Worm (Caenorhabditis elegans): Measurements from ENCODE around the gene C35D6.4.

The C35D6.4 gene

DNA sequence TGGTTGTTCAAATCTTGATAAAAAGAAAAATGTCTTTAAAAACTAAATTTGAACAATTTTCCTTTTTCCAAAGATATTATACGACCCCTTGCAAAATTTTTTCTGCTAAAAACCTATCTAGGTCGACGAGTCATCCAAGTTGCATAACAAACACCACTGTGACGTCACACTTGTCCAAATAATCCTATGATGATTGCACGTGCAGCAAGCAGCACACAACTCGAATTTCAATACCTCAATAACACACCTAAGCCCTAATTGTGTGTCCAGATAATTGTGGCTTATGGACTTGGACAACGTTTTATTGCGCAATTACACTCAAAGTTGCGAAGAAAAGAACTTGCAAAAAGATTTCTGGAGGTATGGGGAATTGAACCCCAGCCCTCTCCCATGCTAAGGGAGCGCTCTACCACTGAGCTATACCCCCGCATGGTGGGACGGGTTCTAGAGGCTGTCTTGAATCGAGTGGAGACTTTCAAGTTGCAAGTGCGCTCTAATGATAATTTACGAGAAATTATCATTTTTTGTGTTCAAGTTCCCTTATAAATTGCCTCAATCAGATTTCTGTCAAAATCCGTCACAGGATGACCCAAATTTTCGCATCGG is 38.2 kb downstream of the C35D6.4 start (continued):
- TF ChIP-seq lin-15B (tag; optimal IDR thresholded peaks at IDR 0.05), result peak; percentile 59

DNA sequence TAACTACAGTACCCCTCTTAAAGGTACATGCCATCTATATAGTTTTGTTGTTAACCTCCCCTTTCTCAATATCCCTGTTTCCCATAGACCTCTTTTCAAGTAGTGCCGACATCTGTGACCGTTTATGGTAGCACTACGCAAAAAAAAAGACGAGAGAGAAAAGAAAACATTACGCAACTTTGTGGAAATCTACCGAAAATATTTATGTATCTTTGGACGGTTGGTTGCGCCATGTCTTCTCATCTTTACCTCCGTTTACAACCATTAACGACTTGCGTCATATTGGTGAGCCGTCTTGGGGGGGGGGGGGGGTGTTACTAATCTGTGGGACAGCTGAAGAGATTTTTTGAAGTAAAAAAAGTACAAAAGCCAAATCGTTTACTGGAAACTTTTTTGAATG is 40.7 kb downstream of the C35D6.4 start:
- TF ChIP-seq nhr-43 (tag; optimal IDR thresholded peaks at IDR 0.05; ENCODE audit: poor library complexity, severe bottlenecking) (no peak), ama-1 (optimal IDR thresholded peaks at IDR 0.05) (no peak), mml-1 (tag; optimal IDR thresholded peaks at IDR 0.05) (no peak), nhr-11 (tag; optimal IDR thresholded peaks at IDR 0.05) (no peak), lin-15B (tag; optimal IDR thresholded peaks at IDR 0.05) (no peak), lsy-12 (tag; optimal IDR thresholded peaks at IDR 0.05) (no peak), sea-2 (GFP tag; optimal IDR thresholded peaks at IDR 0.05) (no peak), jun-1 (tag; optimal IDR thresholded peaks at IDR 0.05) (no peak), ceh-28 (tag; optimal IDR thresholded peaks at IDR 0.05) (no peak), fkh-10 (GFP tag; optimal IDR thresholded peaks at IDR 0.05) (no peak), nhr-237 (tag; optimal IDR thresholded peaks at IDR 0.05) (no peak), tbx-2 (tag; optimal IDR thresholded peaks at IDR 0.05) (no peak), ceh-9 (tag; optimal IDR thresholded peaks at IDR 0.05) (no peak), nfya-1 (tag; optimal IDR thresholded peaks at IDR 0.05; ENCODE audit: insufficient read depth) (no peak), nhr-25 (tag; optimal IDR thresholded peaks at IDR 0.05) (no peak), snpc-4 (tag; optimal IDR thresholded peaks at IDR 0.05) (no peak), ceh-16 (tag; optimal IDR thresholded peaks at IDR 0.05) (no peak), daf-12 (tag; optimal IDR thresholded peaks at IDR 0.05) (no peak), unc-62 (GFP tag; optimal IDR thresholded peaks at IDR 0.05) (no peak), zag-1 (tag; optimal IDR thresholded peaks at IDR 0.05) (no peak)

DNA sequence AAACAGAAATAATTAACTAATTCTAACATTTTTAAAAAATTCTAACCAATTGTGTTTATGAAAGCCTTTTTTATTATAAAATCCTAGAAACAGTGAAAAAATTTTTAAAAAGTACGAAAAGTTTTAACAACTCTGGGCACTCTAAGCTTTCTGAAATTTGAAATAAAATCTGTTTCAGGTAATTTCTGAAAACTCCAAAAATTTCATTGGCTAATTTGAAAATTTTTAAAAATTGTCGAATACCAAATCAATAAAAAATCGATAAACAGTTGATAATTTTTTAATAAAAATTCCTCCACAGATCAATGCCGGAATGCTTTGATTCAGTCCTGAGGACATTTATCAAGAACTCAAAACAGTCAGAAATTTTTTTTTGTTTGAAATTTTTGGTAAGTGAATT is 42.9 kb downstream of the C35D6.4 start, which contains the start of gene Y65A5A.24:
Gene Y65A5A.24, plus strand, starts transcription at position 301 of the 400 bp plus-strand sequence.
- TF ChIP-seq nhr-23 (tag; optimal IDR thresholded peaks at IDR 0.05), result no peak
- no peak for TF ChIP-seq mml-1 (tag; optimal IDR thresholded peaks at IDR 0.05)
- no peak for TF ChIP-seq lin-15B (tag; optimal IDR thresholded peaks at IDR 0.05)
- TF ChIP-seq hmg-11 (tag; optimal IDR thresholded peaks at IDR 0.05), result no peak

DNA sequence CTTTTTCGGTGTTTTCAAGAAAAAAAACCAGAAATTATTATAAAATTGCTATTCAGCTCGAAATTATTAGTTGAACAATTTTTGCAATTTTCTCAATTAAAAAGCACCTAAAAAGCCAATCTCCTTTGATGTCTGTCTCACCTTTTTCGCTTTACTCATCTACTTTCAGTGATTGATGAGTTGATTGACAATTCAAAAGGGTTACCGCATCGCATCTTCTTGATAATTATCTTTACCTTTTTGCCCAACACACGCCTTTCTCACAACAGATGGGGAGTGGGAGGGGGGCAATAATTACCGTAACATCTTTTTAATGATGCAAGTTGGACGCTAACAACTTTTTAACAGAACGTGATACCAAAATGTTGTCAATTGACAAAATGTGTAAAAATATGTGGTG is 45.9 kb downstream of the C35D6.4 start:
- no peak for TF ChIP-seq ceh-28 (tag; optimal IDR thresholded peaks at IDR 0.05)
- TF ChIP-seq nhr-67 (tag; optimal IDR thresholded peaks at IDR 0.05), result no peak
- no peak for TF ChIP-seq ama-1 (optimal IDR thresholded peaks at IDR 0.05)
- TF ChIP-seq lsy-12 (tag; optimal IDR thresholded peaks at IDR 0.05), result no peak
- no peak for TF ChIP-seq egl-5 (tag; optimal IDR thresholded peaks at IDR 0.05)
- no peak for TF ChIP-seq ceh-16 (tag; optimal IDR thresholded peaks at IDR 0.05)
- peak; percentile 68 for TF ChIP-seq elt-1 (tag; optimal IDR thresholded peaks at IDR 0.05)
- TF ChIP-seq sea-2 (GFP tag; optimal IDR thresholded peaks at IDR 0.05), result no peak
- TF ChIP-seq unc-62 (GFP tag; optimal IDR thresholded peaks at IDR 0.05), result peak; percentile 1
- TF ChIP-seq fos-1 (tag; optimal IDR thresholded peaks at IDR 0.05), result no peak
- no peak for TF ChIP-seq pha-4 (tag; optimal IDR thresholded peaks at IDR 0.05)
- no peak for TF ChIP-seq nhr-76 (tag; optimal IDR thresholded peaks at IDR 0.05)
- no peak for TF ChIP-seq nfya-1 (tag; optimal IDR thresholded peaks at IDR 0.05; ENCODE audit: insufficient read depth)
- TF ChIP-seq nhr-25 (tag; optimal IDR thresholded peaks at IDR 0.05), result peak; percentile 44
- TF ChIP-seq lin-39 (tag; optimal IDR thresholded peaks at IDR 0.05), result no peak
- no peak for TF ChIP-seq nhr-43 (tag; optimal IDR thresholded peaks at IDR 0.05; ENCODE audit: poor library complexity, severe bottlenecking)
- no peak for TF ChIP-seq ztf-4 (tag; optimal IDR thresholded peaks at IDR 0.05)
- TF ChIP-seq egl-27 (tag; optimal IDR thresholded peaks at IDR 0.05), result no peak
- no peak for TF ChIP-seq nhr-28 (tag; optimal IDR thresholded peaks at IDR 0.05)
- no peak for TF ChIP-seq nhr-11 (tag; optimal IDR thresholded peaks at IDR 0.05)
- no peak for TF ChIP-seq hmg-11 (tag; optimal IDR thresholded peaks at IDR 0.05)
- no peak for TF ChIP-seq ztf-11 (tag; optimal IDR thresholded peaks at IDR 0.05)
- no peak for TF ChIP-seq R02D3.7 (tag; optimal IDR thresholded peaks at IDR 0.05)
- TF ChIP-seq ceh-9 (tag; optimal IDR thresholded peaks at IDR 0.05), result no peak
- TF ChIP-seq elt-3 (tag; optimal IDR thresholded peaks at IDR 0.05), result peak in 1 of 3 experiments; percentile 47
